Worm (Caenorhabditis elegans): ENCODE results near the gene Y51A2D.21.
A peak's percentile ranks its signal among the peaks of the same experiment; 100 is the strongest.

The Y51A2D.21 gene

ce11 chrV:18533606-18534005 is 38.0 kb upstream of the Y51A2D.21 start, which contains the start of gene ints-5 (continued):
- TF ChIP-seq sea-2 (GFP tag; IDR thresholded peaks at IDR 0.05) (no peak), die-1 (tag; optimal IDR thresholded peaks at IDR 0.05) (no peak), tbp1 (GFP tag; optimal IDR thresholded peaks at IDR 0.05) (peak; percentile 5), ama-1 (optimal IDR thresholded peaks at IDR 0.05) (no peak), ama-1 (GFP tag; optimal IDR thresholded peaks at IDR 0.05) (no peak), F10E7.11 (tag; optimal IDR thresholded peaks at IDR 0.05) (no peak), madf-10 (tag; optimal IDR thresholded peaks at IDR 0.05) (no peak), lin-40 (tag; optimal IDR thresholded peaks at IDR 0.05) (no peak), akir-1 (GFP tag; optimal IDR thresholded peaks at IDR 0.05) (no peak), snpc-1.1 (tag; optimal IDR thresholded peaks at IDR 0.05; ENCODE audit: insufficient read depth) (peak; percentile 28), ceh-91 (GFP tag; IDR thresholded peaks at IDR 0.05) (no peak), gei-17 (GFP tag; optimal IDR thresholded peaks at IDR 0.05) (no peak), ztf-26 (tag; optimal IDR thresholded peaks at IDR 0.05) (no peak), F57A8.1 (GFP tag; optimal IDR thresholded peaks at IDR 0.05) (no peak), hmg-1.2 (GFP tag; IDR thresholded peaks at IDR 0.05) (peak; percentile 99), ztf-3 (GFP tag; optimal IDR thresholded peaks at IDR 0.05) (no peak), lir-1 (GFP tag; conservative IDR thresholded peaks at IDR 0.05) (no peak), efl-1 (GFP tag; optimal IDR thresholded peaks at IDR 0.05) (peak; percentile 49), cebp-1 (GFP tag; IDR thresholded peaks at IDR 0.05) (no peak), cebp-1 (tag; optimal IDR thresholded peaks at IDR 0.05) (peak; percentile 73), rpc-1 (optimal IDR thresholded peaks at IDR 0.05) (no peak), rpc-1 (tag; optimal IDR thresholded peaks at IDR 0.05) (no peak), F39B2.1 (GFP tag; IDR thresholded peaks at IDR 0.05) (no peak), nfya-1 (tag; optimal IDR thresholded peaks at IDR 0.05; ENCODE audit: borderline replicate concordance, insufficient read depth) (no peak), hlh-26 (GFP tag; conservative IDR thresholded peaks at IDR 0.05) (no peak), aptf-3 (GFP tag; IDR thresholded peaks at IDR 0.05) (no peak), unc-130 (GFP tag; optimal IDR thresholded peaks at IDR 0.05) (no peak), repo-1 (tag; optimal IDR thresholded peaks at IDR 0.05) (no peak), D2030.7 (GFP tag; IDR thresholded peaks at IDR 0.05) (peak; percentile 66), snpc-4 (GFP tag; optimal IDR thresholded peaks at IDR 0.05) (no peak), snpc-4 (tag; optimal IDR thresholded peaks at IDR 0.05) (peak in 1 of 4 experiments; percentile 55), ztf-18 (tag; optimal IDR thresholded peaks at IDR 0.05) (peak; percentile 8), ztf-28 (GFP tag; IDR thresholded peaks at IDR 0.05) (no peak)

ce11 chrV:18536015-18536414 is 35.6 kb upstream of the Y51A2D.21 start:
- no peak for TF ChIP-seq D2030.7 (GFP tag; IDR thresholded peaks at IDR 0.05)
- no peak for TF ChIP-seq nfya-2 (GFP tag; IDR thresholded peaks at IDR 0.05)
- TF ChIP-seq akir-1 (GFP tag; optimal IDR thresholded peaks at IDR 0.05): no peak
- no peak for TF ChIP-seq sea-2 (GFP tag; IDR thresholded peaks at IDR 0.05)
- TF ChIP-seq let-607 (tag; optimal IDR thresholded peaks at IDR 0.05): no peak
- no peak for TF ChIP-seq hsf-1 (GFP tag; IDR thresholded peaks at IDR 0.05)
- no peak for TF ChIP-seq mel-28 (tag; optimal IDR thresholded peaks at IDR 0.05; ENCODE audit: borderline replicate concordance)
- TF ChIP-seq repo-1 (tag; optimal IDR thresholded peaks at IDR 0.05): no peak
- no peak for TF ChIP-seq dpl-1 (GFP tag; optimal IDR thresholded peaks at IDR 0.05)

- TF ChIP-seq ekl-4 (GFP tag; IDR thresholded peaks at IDR 0.05): no peak
- no peak for TF ChIP-seq gei-17 (GFP tag; optimal IDR thresholded peaks at IDR 0.05)
- no peak for TF ChIP-seq zim-3 (tag; optimal IDR thresholded peaks at IDR 0.05)
- no peak for TF ChIP-seq zfh-2 (GFP tag; conservative IDR thresholded peaks at IDR 0.05)
- TF ChIP-seq ztf-25 (GFP tag; IDR thresholded peaks at IDR 0.05): no peak
- TF ChIP-seq bed-1 (GFP tag; IDR thresholded peaks at IDR 0.05): no peak
- no peak for TF ChIP-seq F52B5.7 (tag; optimal IDR thresholded peaks at IDR 0.05)
- no peak for TF ChIP-seq ceh-100 (GFP tag; IDR thresholded peaks at IDR 0.05)
- no peak for TF ChIP-seq ztf-28 (GFP tag; IDR thresholded peaks at IDR 0.05)
- no peak for TF ChIP-seq lin-40 (tag; optimal IDR thresholded peaks at IDR 0.05)
- no peak for TF ChIP-seq aptf-3 (GFP tag; IDR thresholded peaks at IDR 0.05)
These were observed 17.9 kb upstream of the Y51A2D.21 start, which contains the start of gene Y51A2D.8 for ce11 chrV:18553750-18554149. Y51A2D.8 (minus strand) TSS chrV:18553850.

Measured in whole organism, young adult.